Fruit fly (Drosophila melanogaster) whole organism, prepupa: Measurements from ENCODE around the gene Unc-76.

Experiments
- Blimp-1 ChIP-seq: fragments of 200-800 bp; sonication (Bioruptor generic); optimal IDR thresholded peaks from 3 replicates; lab custom pipeline; 2017; ENCODE audit warnings: missing biosample characterization, missing genetic modification characterization, mild to moderate bottlenecking, moderate library complexity, missing genetic modification reagents
- CG16779 ChIP-seq: fragments of 200-800 bp; sonication (Bioruptor generic); optimal IDR thresholded peaks from 3 replicates; lab custom pipeline; 2017; ENCODE audit warnings: missing biosample characterization, mild to moderate bottlenecking, missing genetic modification characterization
- CG32006 ChIP-seq: fragments of 200-800 bp; sonication (Bioruptor generic); optimal IDR thresholded peaks from 3 replicates; lab custom pipeline; 2017; ENCODE audit warnings: missing biosample characterization, mild to moderate bottlenecking, missing genetic modification characterization
- CG6276 ChIP-seq: fragments of 200-800 bp; sonication (Bioruptor generic); optimal IDR thresholded peaks from 2 replicates; lab custom pipeline; 2017; ENCODE audit warnings: missing biosample characterization, mild to moderate bottlenecking, missing genetic modification characterization
- CG8319 ChIP-seq: fragments of 200-800 bp; sonication (Bioruptor generic); optimal IDR thresholded peaks from 3 replicates; lab custom pipeline; 2016; ENCODE audit warnings: missing biosample characterization, missing genetic modification characterization
- Lpt ChIP-seq: fragments of 200-800 bp; sonication (Bioruptor generic); optimal IDR thresholded peaks from 3 replicates; lab custom pipeline; 2016; ENCODE audit warnings: missing biosample characterization, missing genetic modification characterization
- dac ChIP-seq: fragments of 200-800 bp; sonication (Bioruptor generic); optimal IDR thresholded peaks from 2 replicates; lab custom pipeline; 2017; ENCODE audit warnings: missing biosample characterization, mild to moderate bottlenecking, missing genetic modification characterization
- eg ChIP-seq: fragments of 200-800 bp; sonication (Bioruptor generic); IDR thresholded peaks from 3 replicates; pipeline ENCODE4 v1.3.6; 2022; ENCODE audit warnings: missing biosample characterization, missing genetic modification characterization
- fkh ChIP-seq: fragments of 200-800 bp; sonication (Bioruptor generic); optimal IDR thresholded peaks from 3 replicates; lab custom pipeline; 2017; ENCODE audit warnings: missing biosample characterization, mild to moderate bottlenecking, missing genetic modification characterization, moderate library complexity
- pdm3 ChIP-seq: fragments of 200-800 bp; sonication (Bioruptor generic); optimal IDR thresholded peaks from 3 replicates; lab custom pipeline; 2016; ENCODE audit warnings: missing biosample characterization, missing genetic modification characterization

dm6 chrX:2069787-2070707 is 10.4 kb upstream of the Unc-76 start:
- TF ChIP-seq pdm3 (GFP tag; lab: Kevin White, UChicago) (no peak), eg (GFP tag; lab: Robert Waterston, UW) (no peak), CG32006 (GFP tag; lab: Kevin White, UChicago) (no peak), CG6276 (no peak), Lpt (GFP tag; lab: Kevin White, UChicago) (no peak), CG8319 (GFP tag; lab: Kevin White, UChicago) (no peak), dac (no peak), fkh (no peak), Blimp-1 (no peak), CG16779 (tag; lab: Kevin White, UChicago) (peak; percentile 20)
